Worm (Caenorhabditis elegans): ENCODE results near the gene nhr-197.

DNA sequence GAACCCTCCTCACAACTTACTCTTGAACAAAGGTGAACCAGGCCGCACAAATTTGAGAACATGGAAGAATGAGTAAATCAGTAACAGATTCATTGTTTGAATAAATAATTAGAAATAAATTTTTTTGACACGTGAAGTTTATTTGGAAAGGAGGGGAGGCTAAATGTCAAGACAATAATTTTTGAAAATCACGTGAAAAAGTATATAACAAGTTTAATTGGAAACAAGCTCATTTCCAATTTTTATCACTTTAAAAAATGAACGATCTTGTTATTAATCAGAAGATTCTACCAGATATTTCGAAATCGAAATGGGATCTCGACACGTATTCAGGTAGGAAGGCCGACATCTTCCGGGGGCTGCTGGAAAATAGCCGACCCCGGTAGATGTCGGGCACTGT is 38.9 kb downstream of the nhr-197 start, which contains the start of the genes irld-57 and sfxn-1.3:
- TF ChIP-seq aly-2 (tag; optimal IDR thresholded peaks at IDR 0.05) (no peak), hlh-4 (tag; optimal IDR thresholded peaks at IDR 0.05) (no peak), nhr-28 (tag; optimal IDR thresholded peaks at IDR 0.05) (no peak), lin-13 (GFP tag; optimal IDR thresholded peaks at IDR 0.05) (no peak), mep-1 (tag; optimal IDR thresholded peaks at IDR 0.05) (no peak), rnt-1 (tag; optimal IDR thresholded peaks at IDR 0.05) (no peak), lsy-2 (tag; optimal IDR thresholded peaks at IDR 0.05) (no peak), dsc-1 (tag; optimal IDR thresholded peaks at IDR 0.05) (no peak), fos-1 (tag; optimal IDR thresholded peaks at IDR 0.05) (no peak)

Measured in whole organism, L1 larva.